Fruit fly (Drosophila melanogaster): ENCODE data around the gene bun.
A peak's percentile ranks its signal among the peaks of the same experiment; 100 is the strongest.

The bun gene

dm6 chr2L:12539334-12539733, 7.1 kb downstream of the bun start:
- TF ChIP-seq CG4496 (GFP tag; IDR thresholded peaks at IDR 0.05) (0 out of 3 replicates have a peak, but pooled peaks have one; percentile 20), CG17806 (tag; optimal IDR thresholded peaks at IDR 0.05) (no peak)

- no peak for TF ChIP-seq Pif1B (GFP tag; optimal IDR thresholded peaks at IDR 0.05)
- TF ChIP-seq EcR (GFP tag; optimal IDR thresholded peaks at IDR 0.05): peak; percentile 5
- TF ChIP-seq fd96Ca (GFP tag; IDR thresholded peaks at IDR 0.05): peak; percentile 33; the same call in 1 of the 3 replicates
Measured at dm6 chr2L:12535637-12536038, 10.8 kb downstream of the bun start.

DNA sequence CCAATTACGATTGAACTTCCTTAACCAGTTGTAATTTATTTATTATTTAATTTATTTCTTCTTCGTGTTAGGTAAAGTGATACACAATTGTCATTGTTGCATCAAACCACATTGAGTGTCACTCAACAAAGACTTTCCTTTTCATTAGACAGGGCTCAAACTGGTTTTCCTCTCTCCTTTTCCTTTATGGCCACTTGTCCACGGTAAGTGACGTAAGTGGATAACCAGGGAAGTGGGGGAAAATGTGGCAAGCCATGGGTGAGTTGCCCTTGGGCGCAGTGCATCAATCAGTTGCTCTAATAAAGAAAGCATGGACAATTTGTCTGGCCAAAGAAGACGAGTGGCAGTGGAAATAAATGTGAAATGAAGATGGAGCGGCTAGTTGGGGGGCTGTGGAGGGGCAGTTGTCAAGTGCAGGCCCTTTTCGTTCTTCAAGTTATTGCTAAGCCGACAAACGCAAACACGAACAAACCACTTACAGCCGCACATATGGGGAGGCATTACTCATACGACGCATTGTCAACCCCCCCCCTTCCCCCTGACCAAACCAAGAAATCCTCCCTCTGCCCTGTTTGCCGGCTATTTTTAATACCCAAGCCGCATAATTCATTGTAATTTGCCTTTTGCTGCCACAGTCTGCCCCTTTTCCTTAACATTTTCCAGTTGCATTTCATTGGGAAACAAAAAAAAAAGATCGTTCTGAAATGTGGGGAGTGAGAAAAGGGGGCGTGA, 12.6 kb downstream of the bun start:
- TF ChIP-seq Ets98B (GFP tag; IDR thresholded peaks at IDR 0.05) (no peak), CG4496 (GFP tag; IDR thresholded peaks at IDR 0.05) (no peak), CG9948 (tag; optimal IDR thresholded peaks at IDR 0.05) (no peak), fd96Ca (GFP tag; IDR thresholded peaks at IDR 0.05) (0 out of 3 replicates have a peak, but pooled peaks have one; percentile 8), CG32121 (GFP tag; IDR thresholded peaks at IDR 0.05) (0 out of 2 replicates have a peak, but pooled peaks have one; percentile 10), CG15710 (tag; optimal IDR thresholded peaks at IDR 0.05) (no peak), CG14655 (GFP tag; optimal IDR thresholded peaks at IDR 0.05) (no peak), CG12605 (GFP tag; IDR thresholded peaks at IDR 0.05) (no peak)

DNA sequence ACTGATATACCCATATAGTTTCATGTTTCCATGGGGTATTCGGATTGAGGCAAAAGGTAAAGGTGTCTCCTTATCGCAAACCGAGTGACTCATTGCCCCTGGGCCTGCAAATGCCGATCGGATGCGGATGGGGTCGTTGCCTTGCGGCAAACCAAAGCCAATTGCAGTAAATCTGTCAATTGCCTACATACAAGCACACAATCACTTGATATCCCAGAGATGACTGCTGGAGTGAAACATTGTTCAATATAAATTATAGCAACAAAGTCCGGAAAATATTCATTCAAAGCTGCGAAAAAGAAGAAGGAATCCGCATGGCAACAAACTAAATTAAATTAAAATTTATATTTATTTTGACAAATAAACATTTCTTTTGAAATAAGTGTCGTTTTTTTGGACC, 13.8 kb downstream of the bun start:
- TF ChIP-seq fd96Ca (GFP tag; IDR thresholded peaks at IDR 0.05): no peak
- no peak for TF ChIP-seq CG12605 (GFP tag; IDR thresholded peaks at IDR 0.05)
- no peak for TF ChIP-seq CG13204 (GFP tag; optimal IDR thresholded peaks at IDR 0.05)

DNA sequence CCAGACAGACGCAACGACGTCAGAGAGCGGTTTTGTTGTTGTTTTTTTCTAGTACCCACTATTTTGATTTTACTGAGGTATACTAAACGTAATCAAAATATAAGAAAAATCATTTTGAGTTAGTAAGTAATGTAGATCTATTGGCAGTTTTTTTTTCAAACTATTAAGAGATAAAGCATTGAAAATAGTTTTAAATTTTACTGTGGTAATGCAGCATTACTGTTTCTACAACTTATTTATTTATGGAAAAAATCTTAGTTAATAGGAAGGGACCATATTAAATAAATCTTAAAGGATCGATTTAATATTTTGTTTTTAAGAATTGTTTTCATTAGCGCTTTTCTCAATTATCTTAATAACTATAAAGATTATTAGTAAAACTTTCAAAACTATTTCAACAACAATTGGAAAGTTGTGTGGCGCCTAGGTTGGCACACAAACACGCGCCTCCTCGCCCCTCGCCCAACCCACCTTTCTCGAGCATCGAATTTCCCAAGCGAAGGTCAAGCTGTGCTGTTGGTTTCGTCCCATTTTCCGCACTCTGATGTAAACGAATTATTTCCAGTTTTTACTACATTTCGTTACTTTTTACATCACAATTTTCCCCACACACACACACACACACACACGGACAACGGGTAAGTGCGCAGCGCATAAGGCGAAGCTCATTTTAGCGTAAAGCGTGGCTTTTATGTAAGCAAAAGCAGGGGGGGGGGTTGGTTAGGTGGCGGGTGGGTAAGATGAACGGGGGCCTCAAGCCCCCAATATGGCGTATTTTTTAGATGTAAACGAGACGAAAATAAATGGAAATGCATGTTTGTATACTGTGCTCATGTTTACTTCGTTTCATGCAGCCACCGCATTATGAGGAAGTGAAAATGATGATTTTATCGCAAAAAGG, 16.2 kb downstream of the bun start:
- TF ChIP-seq CG14655 (GFP tag; optimal IDR thresholded peaks at IDR 0.05): no peak
- TF ChIP-seq rn (GFP tag; IDR thresholded peaks at IDR 0.05): no peak
- TF ChIP-seq D1 (tag; optimal IDR thresholded peaks at IDR 0.05): no peak
- TF ChIP-seq CG8301 (tag; optimal IDR thresholded peaks at IDR 0.05): no peak
- TF ChIP-seq gl (tag; optimal IDR thresholded peaks at IDR 0.05): no peak
- TF ChIP-seq CG10348 (GFP tag; IDR thresholded peaks at IDR 0.05): no peak
- no peak for TF ChIP-seq Snoo (tag; optimal IDR thresholded peaks at IDR 0.05)
- TF ChIP-seq Ets98B (GFP tag; IDR thresholded peaks at IDR 0.05): no peak
- no peak for TF ChIP-seq CG32121 (GFP tag; IDR thresholded peaks at IDR 0.05)
- TF ChIP-seq EcR (GFP tag; optimal IDR thresholded peaks at IDR 0.05): no peak
- no peak; the same call in 2 of the 3 replicates for TF ChIP-seq CG4496 (GFP tag; IDR thresholded peaks at IDR 0.05)
- TF ChIP-seq CG12605 (GFP tag; IDR thresholded peaks at IDR 0.05): no peak; the same call in 1 of the 2 replicates
- TF ChIP-seq fd96Ca (GFP tag; IDR thresholded peaks at IDR 0.05): 0 out of 3 replicates have a peak, but pooled peaks have one; percentile 36
- no peak for TF ChIP-seq CG15710 (tag; optimal IDR thresholded peaks at IDR 0.05)
- TF ChIP-seq CG17806 (tag; optimal IDR thresholded peaks at IDR 0.05): peak; percentile 24
- no peak for TF ChIP-seq CG34367 (tag; optimal IDR thresholded peaks at IDR 0.05)
- peak; percentile 7 for TF ChIP-seq CG8159 (tag; optimal IDR thresholded peaks at IDR 0.05)
- no peak for TF ChIP-seq Pif1A (GFP tag; optimal IDR thresholded peaks at IDR 0.05)
- TF ChIP-seq CG13204 (GFP tag; optimal IDR thresholded peaks at IDR 0.05): no peak
- TF ChIP-seq Pif1B (GFP tag; optimal IDR thresholded peaks at IDR 0.05): no peak
- peak; percentile 37 for TF ChIP-seq CG9948 (tag; optimal IDR thresholded peaks at IDR 0.05)

- TF ChIP-seq CG13204 (GFP tag; optimal IDR thresholded peaks at IDR 0.05) (peak; percentile 80), Snoo (tag; optimal IDR thresholded peaks at IDR 0.05) (no peak), CG8301 (tag; optimal IDR thresholded peaks at IDR 0.05) (peak; percentile 44), CG32121 (GFP tag; IDR thresholded peaks at IDR 0.05) (peak; percentile 71), CG9948 (tag; optimal IDR thresholded peaks at IDR 0.05) (peak; percentile 32), Pif1A (GFP tag; optimal IDR thresholded peaks at IDR 0.05) (peak; percentile 62), Pif1B (GFP tag; optimal IDR thresholded peaks at IDR 0.05) (peak; percentile 33), gl (tag; optimal IDR thresholded peaks at IDR 0.05) (peak; percentile 85), CG10348 (GFP tag; IDR thresholded peaks at IDR 0.05) (no peak), CG34367 (tag; optimal IDR thresholded peaks at IDR 0.05) (peak; percentile 14), CG4496 (GFP tag; IDR thresholded peaks at IDR 0.05) (peak; percentile 73), fd96Ca (GFP tag; IDR thresholded peaks at IDR 0.05) (peak; percentile 80; the same call in 2 of the 3 replicates), CG14655 (GFP tag; optimal IDR thresholded peaks at IDR 0.05) (peak; percentile 58), Ets98B (GFP tag; IDR thresholded peaks at IDR 0.05) (peak; percentile 71), D1 (tag; optimal IDR thresholded peaks at IDR 0.05) (peak; percentile 15), EcR (GFP tag; optimal IDR thresholded peaks at IDR 0.05) (peak; percentile 97), rn (GFP tag; IDR thresholded peaks at IDR 0.05) (peak; percentile 41; the same call in 1 of the 2 replicates), CG17806 (tag; optimal IDR thresholded peaks at IDR 0.05) (peak; percentile 25), CG8159 (tag; optimal IDR thresholded peaks at IDR 0.05) (peak; percentile 23), CG15710 (tag; optimal IDR thresholded peaks at IDR 0.05) (peak; percentile 41), CG12605 (GFP tag; IDR thresholded peaks at IDR 0.05) (peak; percentile 75)
Measured at dm6 chr2L:12529029-12529948, 17.1 kb downstream of the bun start.
